Fruit fly (Drosophila melanogaster) whole organism, embryonic: ENCODE data around the gene betaGlu.

Source experiments
- CG10654 ChIP-seq: fragments of 200-800 bp; sonication (Bioruptor generic); optimal IDR thresholded peaks from 2 replicates; lab custom pipeline; 2016; ENCODE audit warnings: missing biosample characterization, missing genetic modification characterization
- CG12391 ChIP-seq: fragments of 200-800 bp; sonication (Bioruptor generic); optimal IDR thresholded peaks from 3 replicates; lab custom pipeline; 2018; ENCODE audit warnings: missing biosample characterization, mild to moderate bottlenecking, missing genetic modification characterization, moderate library complexity
- CG12659 ChIP-seq: fragments of 200-800 bp; sonication (Bioruptor generic); optimal IDR thresholded peaks from 3 replicates; lab custom pipeline; 2017; ENCODE audit warnings: mild to moderate bottlenecking, missing biosample characterization, missing genetic modification reagents, missing genetic modification characterization
- CG13894 ChIP-seq: fragments of 200-800 bp; sonication (Bioruptor generic); optimal IDR thresholded peaks from 3 replicates; lab custom pipeline; 2018; ENCODE audit warnings: missing biosample characterization, mild to moderate bottlenecking, missing genetic modification characterization, moderate library complexity
- CG14667 ChIP-seq: fragments of 200-800 bp; sonication (Bioruptor generic); IDR thresholded peaks from 2 replicates; pipeline ENCODE4 v1.3.6; 2022; ENCODE audit warnings: missing biosample characterization, missing genetic modification characterization
- CG1602 ChIP-seq: fragments of 200-800 bp; sonication (Bioruptor generic); optimal IDR thresholded peaks from 3 replicates; lab custom pipeline; 2016; ENCODE audit warnings: missing biosample characterization, missing genetic modification characterization
- CG1603 ChIP-seq: fragments of 200-800 bp; sonication (Bioruptor generic); optimal IDR thresholded peaks from 2 replicates; lab custom pipeline; 2019; ENCODE audit warnings: missing biosample characterization, mild to moderate bottlenecking, missing genetic modification characterization, moderate library complexity
- CG17186 ChIP-seq: fragments of 200-800 bp; sonication (Bioruptor generic); optimal IDR thresholded peaks from 3 replicates; lab custom pipeline; 2017; ENCODE audit warnings: missing biosample characterization, missing genetic modification reagents, missing genetic modification characterization
- CG17612 ChIP-seq: fragments of 200-800 bp; sonication (Bioruptor generic); IDR thresholded peaks from 2 replicates; pipeline ENCODE4 v1.3.6; 2022; ENCODE audit warnings: missing biosample characterization, missing genetic modification characterization
- CG30431 ChIP-seq: fragments of 200-800 bp; sonication (Bioruptor generic); optimal IDR thresholded peaks from 2 replicates; lab custom pipeline; 2017; ENCODE audit warnings: missing biosample characterization, missing genetic modification characterization
- CG34224 ChIP-seq: fragments of 200-800 bp; sonication (Bioruptor generic); IDR thresholded peaks from 3 replicates; pipeline ENCODE4 v1.3.6; 2022; ENCODE audit warnings: missing biosample characterization, missing genetic modification characterization; ENCODE audit not compliant: partially characterized antibody
- CG34422 ChIP-seq: fragments of 200-800 bp; sonication (Bioruptor generic); IDR thresholded peaks from 3 replicates; pipeline ENCODE4 v1.3.6; 2022; ENCODE audit warnings: missing biosample characterization, missing genetic modification characterization
- CG3726 ChIP-seq: fragments of 200-800 bp; sonication (Bioruptor generic); IDR thresholded peaks from 3 replicates; pipeline ENCODE4, ENCODE4 v1.3.6; 2022; ENCODE audit warnings: missing biosample characterization, missing genetic modification characterization
- CG3847 ChIP-seq: fragments of 200-800 bp; sonication (Bioruptor generic); IDR thresholded peaks from 2 replicates; pipeline ENCODE4 v1.3.6; 2022; ENCODE audit warnings: missing biosample characterization, missing genetic modification characterization
- CG6175 ChIP-seq: fragments of 200-800 bp; sonication (Bioruptor generic); IDR thresholded peaks from 3 replicates; pipeline ENCODE4 v1.3.6; 2022; ENCODE audit warnings: missing biosample characterization, missing genetic modification characterization
- CG6765 ChIP-seq: fragments of 200-800 bp; sonication (Bioruptor generic); optimal IDR thresholded peaks from 3 replicates; lab custom pipeline; 2017; ENCODE audit warnings: missing biosample characterization, mild to moderate bottlenecking, missing genetic modification characterization
- CG7928 ChIP-seq: fragments of 200-800 bp; sonication (Bioruptor generic); optimal IDR thresholded peaks from 2 replicates; lab custom pipeline; 2017; ENCODE audit warnings: missing biosample characterization, mild to moderate bottlenecking, missing genetic modification characterization
- Doc3 ChIP-seq: fragments of 200-800 bp; sonication (Bioruptor generic); IDR thresholded peaks from 3 replicates; pipeline ENCODE4 v1.3.6; 2022; ENCODE audit warnings: missing biosample characterization, missing genetic modification characterization; ENCODE audit not compliant: partially characterized antibody
- Dp ChIP-seq: fragments of 200-800 bp; sonication (Bioruptor generic); optimal IDR thresholded peaks from 2 replicates; lab custom pipeline; 2018; ENCODE audit warnings: missing biosample characterization, mild to moderate bottlenecking, missing genetic modification characterization, moderate library complexity
- Ets97D ChIP-seq: fragments of 200-800 bp; sonication (Bioruptor generic); optimal IDR thresholded peaks from 3 replicates; lab custom pipeline; 2016; ENCODE audit warnings: missing biosample characterization, missing genetic modification characterization
- Fer2 ChIP-seq: fragments of 200-800 bp; sonication (Bioruptor generic); optimal IDR thresholded peaks from 2 replicates; lab custom pipeline; 2018; ENCODE audit warnings: missing biosample characterization, mild to moderate bottlenecking, missing genetic modification characterization, moderate library complexity
- Gug ChIP-seq: fragments of 200-800 bp; sonication (Bioruptor generic); IDR thresholded peaks from 4 replicates; pipeline ENCODE4 v1.3.6; 2022; ENCODE audit warnings: missing biosample characterization, missing genetic modification characterization
- Hr3 ChIP-seq: fragments of 200-800 bp; sonication (Bioruptor generic); optimal IDR thresholded peaks from 3 replicates; lab custom pipeline; 2016; ENCODE audit warnings: missing biosample characterization, missing genetic modification characterization
- Lhr ChIP-seq: fragments of 200-800 bp; sonication (Bioruptor generic); optimal IDR thresholded peaks from 3 replicates; lab custom pipeline; 2017; ENCODE audit warnings: mild to moderate bottlenecking, missing biosample characterization, missing genetic modification reagents, missing genetic modification characterization
- Lim3 ChIP-seq: fragments of 200-800 bp; sonication (Bioruptor generic); IDR thresholded peaks from 2 replicates; pipeline ENCODE4 v1.3.6; 2022; ENCODE audit warnings: missing biosample characterization, missing genetic modification characterization
- MBD-R2 ChIP-seq: fragments of 200-800 bp; sonication (Bioruptor generic); IDR thresholded peaks from 2 replicates; pipeline ENCODE4 v1.3.6; 2022; ENCODE audit warnings: missing biosample characterization, missing genetic modification characterization
- MESR4 ChIP-seq: fragments of 200-800 bp; sonication (Bioruptor generic); optimal IDR thresholded peaks from 2 replicates; lab custom pipeline; 2018; ENCODE audit warnings: missing biosample characterization, mild to moderate bottlenecking, missing genetic modification characterization, moderate library complexity
- Nf-YC ChIP-seq: fragments of 200-800 bp; optimal IDR thresholded peaks from 3 replicates; lab custom pipeline; 2019; ENCODE audit warnings: missing biosample characterization, mild to moderate bottlenecking, missing genetic modification characterization, moderate library complexity
- Rfx ChIP-seq: fragments of 200-800 bp; sonication (Bioruptor generic); IDR thresholded peaks from 2 replicates; pipeline ENCODE4 v1.3.6; 2022; ENCODE audit warnings: missing biosample characterization, missing genetic modification characterization
- Sry-β ChIP-seq: fragments of 200-800 bp; sonication (Bioruptor generic); optimal IDR thresholded peaks from 2 replicates; lab custom pipeline; 2018; ENCODE audit warnings: missing biosample characterization, mild to moderate bottlenecking, missing genetic modification characterization, moderate library complexity
- Sry-δ ChIP-seq: fragments of 200-800 bp; sonication (Bioruptor generic); optimal IDR thresholded peaks from 2 replicates; lab custom pipeline; 2016; ENCODE audit warnings: missing biosample characterization, missing genetic modification characterization
- al ChIP-seq: fragments of 200-800 bp; sonication (Bioruptor generic); IDR thresholded peaks from 2 replicates; pipeline ENCODE4 v1.3.6; 2022; ENCODE audit warnings: missing biosample characterization, missing genetic modification characterization
- ap ChIP-seq: fragments of 200-800 bp; sonication (Bioruptor generic); IDR thresholded peaks from 2 replicates; pipeline ENCODE4 v1.3.6; 2022; ENCODE audit warnings: missing biosample characterization, missing genetic modification characterization
- ara ChIP-seq: fragments of 200-800 bp; sonication (Bioruptor generic); IDR thresholded peaks from 2 replicates; pipeline ENCODE4 v1.3.6; 2022; ENCODE audit warnings: missing biosample characterization, missing genetic modification characterization
- ase ChIP-seq: fragments of 200-800 bp; sonication (Bioruptor generic); IDR thresholded peaks from 3 replicates; pipeline ENCODE4 v1.3.6; 2022; ENCODE audit warnings: missing biosample characterization, missing genetic modification characterization
- cg ChIP-seq: fragments of 200-800 bp; sonication (Bioruptor generic); optimal IDR thresholded peaks from 3 replicates; lab custom pipeline; 2019; ENCODE audit warnings: missing biosample characterization, mild to moderate bottlenecking, missing genetic modification characterization, moderate library complexity
- chinmo ChIP-seq: fragments of 200-800 bp; sonication (Bioruptor generic); IDR thresholded peaks from 4 replicates; pipeline ENCODE4 v1.3.6; 2022; ENCODE audit warnings: missing biosample characterization, missing genetic modification characterization; ENCODE audit not compliant: partially characterized antibody
- crol ChIP-seq: fragments of 200-800 bp; sonication (Bioruptor generic); IDR thresholded peaks from 2 replicates; pipeline ENCODE4 v1.3.6; 2022; ENCODE audit warnings: missing biosample characterization, missing genetic modification characterization
- crp ChIP-seq, 2 experiments: fragments of 200-800 bp; sonication (Bioruptor generic); optimal IDR thresholded peaks; 2 replicates in 1 of 2; 3 replicates in 1 of 2; lab custom pipeline; 2017; ENCODE audit warnings: missing biosample characterization in 2 of 2, missing genetic modification characterization in 2 of 2, mild to moderate bottlenecking in 1 of 2, moderate library complexity in 1 of 2
- disco-r ChIP-seq: fragments of 200-800 bp; sonication (Bioruptor generic); optimal IDR thresholded peaks from 2 replicates; lab custom pipeline; 2016; ENCODE audit warnings: missing biosample characterization, missing genetic modification characterization
- emc ChIP-seq: fragments of 200-800 bp; sonication (Bioruptor generic); optimal IDR thresholded peaks from 2 replicates; lab custom pipeline; 2016; ENCODE audit warnings: missing biosample characterization, missing genetic modification characterization
- exex ChIP-seq: fragments of 200-800 bp; sonication (Bioruptor generic); optimal IDR thresholded peaks from 4 replicates; lab custom pipeline; 2018; ENCODE audit warnings: missing biosample characterization, mild to moderate bottlenecking, missing genetic modification characterization, moderate library complexity
- hbn ChIP-seq: fragments of 200-800 bp; sonication (Bioruptor generic); IDR thresholded peaks from 2 replicates; pipeline ENCODE4 v1.3.6; 2022; ENCODE audit warnings: missing biosample characterization, missing genetic modification characterization; ENCODE audit not compliant: partially characterized antibody
- hkb ChIP-seq, 2 experiments: fragments of 200-800 bp in 1 of 2; fragments of >200 bp in 1 of 2; sonication (Bioruptor generic) in 1 of 2; IDR thresholded peaks in 1 of 2; optimal IDR thresholded peaks in 1 of 2; 2 replicates each; pipeline versions ENCODE4 v1.3.6 to Lab custom; 2017 to 2022; ENCODE audit warnings: missing biosample characterization in 1 of 2, missing genetic modification characterization in 1 of 2
- nerfin-1 ChIP-seq: fragments of 200-800 bp; sonication (Bioruptor generic); optimal IDR thresholded peaks from 3 replicates; lab custom pipeline; 2019; ENCODE audit warnings: missing biosample characterization, mild to moderate bottlenecking, missing genetic modification characterization, moderate library complexity
- row ChIP-seq: fragments of 200-800 bp; sonication (Bioruptor generic); IDR thresholded peaks from 3 replicates; pipeline ENCODE4 v1.3.6; 2022; ENCODE audit warnings: missing biosample characterization, missing genetic modification characterization
- shn ChIP-seq: fragments of 200-800 bp; sonication (Bioruptor generic); optimal IDR thresholded peaks from 3 replicates; lab custom pipeline; 2016; ENCODE audit warnings: missing biosample characterization, missing genetic modification characterization
- zen2 ChIP-seq: fragments of 200-800 bp; sonication (Bioruptor generic); IDR thresholded peaks from 3 replicates; pipeline ENCODE4 v1.3.6; 2022; ENCODE audit warnings: missing biosample characterization, missing genetic modification characterization; ENCODE audit not compliant: partially characterized antibody
- zfh1 ChIP-seq: fragments of 200-800 bp; sonication (Bioruptor generic); IDR thresholded peaks from 3 replicates; pipeline ENCODE4 v1.3.6; 2022; ENCODE audit warnings: missing biosample characterization, missing genetic modification characterization

Gene betaGlu

DNA sequence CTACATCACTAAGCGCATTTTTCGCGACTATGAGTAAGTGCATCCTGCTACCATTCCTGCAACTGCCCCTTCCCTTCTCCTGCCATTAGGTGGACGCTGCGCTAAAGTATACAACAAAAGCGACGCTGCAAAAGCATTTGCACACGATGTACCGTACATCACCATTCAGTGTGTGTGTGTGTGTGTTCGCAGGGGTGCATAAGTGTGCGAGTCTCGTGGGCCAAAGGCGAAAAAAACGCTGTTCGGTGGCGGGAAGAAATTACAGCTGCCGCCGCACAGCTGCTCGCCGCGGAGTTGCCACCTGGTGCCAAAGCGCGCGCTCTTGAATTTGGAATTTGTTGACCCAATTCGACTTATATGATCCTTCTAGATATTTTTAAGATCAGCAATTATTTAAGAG, 22.8 kb upstream of the betaGlu start (continued):
- peak; percentile 86 to 97 for TF ChIP-seq crp (GFP tag; optimal IDR thresholded peaks at IDR 0.05; lab: Kevin White, UChicago)
- TF ChIP-seq zfh1: 0 out of 3 replicates have a peak, but pooled peaks have one; percentile 10
- peak; percentile 72 for TF ChIP-seq Sry-β (GFP tag; lab: Kevin White, UChicago)
- TF ChIP-seq al (GFP tag; lab: Robert Waterston, UW): no peak
- peak; percentile 40; the same call in 1 of the 2 replicates for TF ChIP-seq Rfx (GFP tag; lab: Robert Waterston, UW)
- peak; percentile 16; the same call in 1 of the 2 replicates for TF ChIP-seq ara (GFP tag; lab: Robert Waterston, UW)
- TF ChIP-seq exex (tag; lab: Kevin White, UChicago): no peak
- peak; percentile 71; the same call in 1 of the 3 replicates for TF ChIP-seq CG34422 (GFP tag; lab: Robert Waterston, UW)
- peak; percentile 82 for TF ChIP-seq nerfin-1
- TF ChIP-seq Ets97D (GFP tag; lab: Kevin White, UChicago): peak; percentile 59
- peak; percentile 88; the same call in 2 of the 3 replicates for TF ChIP-seq CG6175 (GFP tag; lab: Robert Waterston, UW)
- TF ChIP-seq CG3726 (GFP tag; lab: Robert Waterston, UW): no peak
- TF ChIP-seq disco-r (GFP tag; lab: Kevin White, UChicago): no peak
- no peak for TF ChIP-seq Nf-YC (tag; lab: Kevin White, UChicago)
- 0 out of 3 replicates have a peak, but pooled peaks have one; percentile 42 for TF ChIP-seq ase
- TF ChIP-seq hbn (GFP tag; lab: Robert Waterston, UW): peak; percentile 24; the same call in 1 of the 2 replicates
- TF ChIP-seq CG7928 (GFP tag; lab: Kevin White, UChicago): peak; percentile 81
- TF ChIP-seq CG30431 (GFP tag; lab: Kevin White, UChicago): no peak
- TF ChIP-seq CG12391 (tag; lab: Kevin White, UChicago): no peak
- peak; percentile 86; the same call in 2 of the 4 replicates for TF ChIP-seq chinmo (GFP tag; lab: Robert Waterston, UW)
- peak; percentile 95 for TF ChIP-seq Dp (GFP tag; lab: Kevin White, UChicago)
- no peak for TF ChIP-seq shn (GFP tag; lab: Kevin White, UChicago)
- peak; percentile 16 for TF ChIP-seq MESR4 (GFP tag; lab: Kevin White, UChicago)
- TF ChIP-seq Hr3 (GFP tag; lab: Kevin White, UChicago): peak; percentile 77
- no peak for TF ChIP-seq CG14667 (GFP tag; lab: Robert Waterston, UW)
- TF ChIP-seq Doc3: 0 out of 3 replicates have a peak, but pooled peaks have one; percentile 14
- no peak for TF ChIP-seq emc (GFP tag; lab: Kevin White, UChicago)
- TF ChIP-seq Sry-δ: peak; percentile 16
- TF ChIP-seq CG10654 (GFP tag; lab: Kevin White, UChicago): no peak
- 0 out of 3 replicates have a peak, but pooled peaks have one; percentile 62 for TF ChIP-seq zen2 (GFP tag; lab: Robert Waterston, UW)
- 0 out of 2 replicates have a peak, but pooled peaks have one; percentile 18 for TF ChIP-seq CG3847 (GFP tag; lab: Robert Waterston, UW)
- TF ChIP-seq CG13894 (tag; lab: Kevin White, UChicago): no peak
- TF ChIP-seq cg (GFP tag; lab: Kevin White, UChicago): peak; percentile 95
- TF ChIP-seq Fer2: no peak
- TF ChIP-seq Lhr (GFP tag; lab: Kevin White, UChicago): peak; percentile 14
- no peak for TF ChIP-seq CG6765 (GFP tag; lab: Kevin White, UChicago)
- TF ChIP-seq CG12659 (GFP tag; lab: Kevin White, UChicago): no peak
- peak; percentile 66 for TF ChIP-seq CG17186 (GFP tag; lab: Kevin White, UChicago)
- TF ChIP-seq Gug (GFP tag; lab: Robert Waterston, UW): no peak
- TF ChIP-seq Lim3: no peak
- peak; percentile 76 for TF ChIP-seq CG1603
- TF ChIP-seq ap (GFP tag; lab: Robert Waterston, UW): no peak
- peak; percentile 51 for TF ChIP-seq crol
- TF ChIP-seq CG17612 (GFP tag; lab: Robert Waterston, UW): no peak
- TF ChIP-seq CG1602: no peak
- no peak for TF ChIP-seq hkb (optimal IDR thresholded peaks at IDR 0.05; lab: Kevin White, UChicago)
- no peak for TF ChIP-seq hkb (GFP tag; IDR thresholded peaks at IDR 0.05; lab: Robert Waterston, UW)
- peak; percentile 73 for TF ChIP-seq MBD-R2 (GFP tag; lab: Robert Waterston, UW)
- peak; percentile 23; the same call in 1 of the 3 replicates for TF ChIP-seq CG34224 (GFP tag; lab: Robert Waterston, UW)
- no peak; the same call in 2 of the 3 replicates for TF ChIP-seq row
